Worm (Caenorhabditis elegans) whole organism, mixed stage, embryonic: ENCODE data around the gene mtg-1.

Experiments
- lsy-2 ChIP-seq: fragments of 150-350 bp; optimal IDR thresholded peaks from 2 replicates; lab custom pipeline; 2014; ENCODE audit warnings: missing biosample characterization, missing genetic modification characterization
- snpc-4 ChIP-seq: fragments of 150-350 bp; optimal IDR thresholded peaks from 2 replicates; lab custom pipeline; 2014; ENCODE audit warnings: missing biosample characterization, missing genetic modification characterization

ce11 chrIII:1532777-1533473 is 649 bp upstream of the mtg-1 start, which contains the start of gene snf-6:
- peak; percentile 45 for TF ChIP-seq lsy-2 (tag; lab: Kevin White, UChicago)
- no peak for TF ChIP-seq snpc-4 (tag; lab: Kevin White, UChicago)
